Fruit fly (Drosophila melanogaster): ENCODE data around the gene CG33170.

Gene CG33170

DNA sequence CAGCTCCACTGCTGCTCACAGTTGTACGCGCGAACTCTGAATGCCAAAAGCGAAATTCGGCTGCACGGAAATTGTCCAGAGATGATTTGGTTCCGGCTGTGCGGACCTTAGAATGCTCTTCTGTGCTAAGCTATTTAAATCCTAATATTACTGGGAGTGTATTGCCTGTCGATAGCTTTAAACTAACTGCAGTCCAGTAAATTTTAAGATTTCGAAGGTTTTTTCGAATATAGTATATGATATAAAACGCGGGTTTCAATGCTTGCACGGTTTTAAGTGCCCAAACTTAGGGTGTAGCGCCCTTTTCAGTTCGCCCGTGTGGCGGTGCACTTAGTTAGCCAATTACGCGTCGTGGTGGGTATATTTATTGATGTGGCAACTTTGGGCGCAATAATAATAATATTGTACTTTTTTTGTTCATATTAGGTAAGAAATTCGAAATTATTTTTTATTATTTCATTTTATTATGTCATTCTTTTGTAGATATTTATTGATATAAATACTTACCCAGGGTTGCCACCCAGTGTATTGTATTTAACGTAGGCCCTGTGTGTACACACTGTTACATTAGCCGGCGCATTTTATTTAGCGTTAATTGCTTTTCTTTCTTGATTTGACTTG lies 14.4 kb downstream of the CG33170 start, which contains the start of the genes Chro and Ssl1 (continued):
- TF ChIP-seq sens-2 (GFP tag; IDR thresholded peaks at IDR 0.05) = peak; percentile 100
- TF ChIP-seq CG18764 (GFP tag; optimal IDR thresholded peaks at IDR 0.05) = peak; percentile 100
- peak; percentile 100 for TF ChIP-seq ranshi (GFP tag; IDR thresholded peaks at IDR 0.05)
- TF ChIP-seq Drgx (GFP tag; IDR thresholded peaks at IDR 0.05) = peak; percentile 100
- TF ChIP-seq cwo (GFP tag; optimal IDR thresholded peaks at IDR 0.05) = peak; percentile 99
- TF ChIP-seq bbx (GFP tag; IDR thresholded peaks at IDR 0.05; ENCODE audit: partially characterized antibody) = no peak
- TF ChIP-seq CG8359 (GFP tag; optimal IDR thresholded peaks at IDR 0.05; ENCODE audit: borderline replicate concordance) = peak; percentile 97
- peak; percentile 99 for TF ChIP-seq CG10147 (GFP tag; optimal IDR thresholded peaks at IDR 0.05)
- TF ChIP-seq Sin3A (optimal IDR thresholded peaks at IDR 0.05) = peak; percentile 73
- peak; percentile 99 for TF ChIP-seq fd3F (GFP tag; optimal IDR thresholded peaks at IDR 0.05)
- TF ChIP-seq CG13894 (tag; optimal IDR thresholded peaks at IDR 0.05) = peak; percentile 99
- TF ChIP-seq Deaf1 (tag; optimal IDR thresholded peaks at IDR 0.05) = peak; percentile 92
- TF ChIP-seq zen (tag; optimal IDR thresholded peaks at IDR 0.05) = peak; percentile 100
- peak; percentile 99 for TF ChIP-seq Hmx (GFP tag; optimal IDR thresholded peaks at IDR 0.05)
- no peak for TF ChIP-seq pan (optimal IDR thresholded peaks at IDR 0.05)
- TF ChIP-seq pan (GFP tag; optimal IDR thresholded peaks at IDR 0.05 in 1 of 2, IDR thresholded peaks at IDR 0.05 in 1 of 2) = peak in 1 of 2 experiments; percentile 100
- TF ChIP-seq dati (GFP tag; IDR thresholded peaks at IDR 0.05) = peak; percentile 99
- peak; percentile 91 for TF ChIP-seq CG9797 (GFP tag; optimal IDR thresholded peaks at IDR 0.05)
- 0 out of 2 replicates have a peak, but pooled peaks have one; percentile 18 for TF ChIP-seq amos (GFP tag; IDR thresholded peaks at IDR 0.05; ENCODE audit: partially characterized antibody)
- peak; percentile 98 for TF ChIP-seq D19B (GFP tag; optimal IDR thresholded peaks at IDR 0.05)
- peak; percentile 100 for TF ChIP-seq CG33213 (GFP tag; optimal IDR thresholded peaks at IDR 0.05)
- TF ChIP-seq B-H2 (GFP tag; optimal IDR thresholded peaks at IDR 0.05) = peak; percentile 97
- peak; percentile 99 for TF ChIP-seq fd102C (GFP tag; optimal IDR thresholded peaks at IDR 0.05)
- TF ChIP-seq insv (GFP tag; optimal IDR thresholded peaks at IDR 0.05) = peak; percentile 84 to 89
- TF ChIP-seq Atf6 (GFP tag; IDR thresholded peaks at IDR 0.05) = peak; percentile 100
- TF ChIP-seq caup (GFP tag; optimal IDR thresholded peaks at IDR 0.05; ENCODE audit: severe bottlenecking) = peak; percentile 100
- TF ChIP-seq NC2β (GFP tag; optimal IDR thresholded peaks at IDR 0.05) = peak; percentile 100
- peak; percentile 98 for TF ChIP-seq CG17912 (GFP tag; optimal IDR thresholded peaks at IDR 0.05)
- peak; percentile 100 for TF ChIP-seq Dek (tag; optimal IDR thresholded peaks at IDR 0.05)
- TF ChIP-seq jing (GFP tag; optimal IDR thresholded peaks at IDR 0.05) = peak; percentile 100
- TF ChIP-seq tin (GFP tag; optimal IDR thresholded peaks at IDR 0.05) = peak; percentile 100
- peak; percentile 99 for TF ChIP-seq lbe (GFP tag; optimal IDR thresholded peaks at IDR 0.05)
- peak; percentile 100 for TF ChIP-seq slbo (GFP tag; IDR thresholded peaks at IDR 0.05)
- TF ChIP-seq dimm (GFP tag; IDR thresholded peaks at IDR 0.05) = peak; percentile 99
- TF ChIP-seq trh (GFP tag; optimal IDR thresholded peaks at IDR 0.05) = peak; percentile 99
- TF ChIP-seq Dfd (GFP tag; optimal IDR thresholded peaks at IDR 0.05) = peak in 1 of 2 experiments; percentile 90
- peak; percentile 100 for TF ChIP-seq lab (GFP tag; optimal IDR thresholded peaks at IDR 0.05)
- TF ChIP-seq z (GFP tag; IDR thresholded peaks at IDR 0.05) = peak; percentile 89
- TF ChIP-seq CTCF (GFP tag; optimal IDR thresholded peaks at IDR 0.05) = peak; percentile 80
- TF ChIP-seq CG3163 (GFP tag; optimal IDR thresholded peaks at IDR 0.05) = peak; percentile 97
- TF ChIP-seq CG31365 (tag; optimal IDR thresholded peaks at IDR 0.05) = peak; percentile 96
- peak; percentile 97 for TF ChIP-seq CG9437 (GFP tag; optimal IDR thresholded peaks at IDR 0.05)
- peak; percentile 99 for TF ChIP-seq CG9215 (GFP tag; IDR thresholded peaks at IDR 0.05)
- peak; percentile 100 for TF ChIP-seq NK7.1 (GFP tag; optimal IDR thresholded peaks at IDR 0.05)
- peak; percentile 100 for TF ChIP-seq zfh1 (GFP tag; IDR thresholded peaks at IDR 0.05)
- peak; percentile 100 for TF ChIP-seq CG1602 (GFP tag; optimal IDR thresholded peaks at IDR 0.05)
- peak; percentile 100 for TF ChIP-seq CG12236 (GFP tag; optimal IDR thresholded peaks at IDR 0.05)
- peak; percentile 99 for TF ChIP-seq ham (GFP tag; IDR thresholded peaks at IDR 0.05)
- TF ChIP-seq chn (GFP tag; optimal IDR thresholded peaks at IDR 0.05) = peak; percentile 100
- TF ChIP-seq tgo (GFP tag; IDR thresholded peaks at IDR 0.05) = peak; percentile 100
- peak; percentile 49 for TF ChIP-seq HLHmδ (GFP tag; optimal IDR thresholded peaks at IDR 0.05)

All from whole organism, embryonic.